Worm (Caenorhabditis elegans) whole organism, mixed stage, embryonic: ENCODE results near the gene hbl-1.

Experiments used
- elt-1 ChIP-seq: sonication (generic microtip); optimal IDR thresholded peaks from 2 replicates; lab custom pipeline; 2017; ENCODE audit warnings: missing genetic modification characterization, mild to moderate bottlenecking, missing compliant biosample characterization, antibody characterized with exemption, moderate library complexity, borderline replicate concordance; ENCODE audit not compliant: insufficient read depth
- lin-13 ChIP-seq: fragments of 150-350 bp; optimal IDR thresholded peaks from 2 replicates; lab custom pipeline; 2014; ENCODE audit warnings: missing biosample characterization, missing genetic modification characterization
- nhr-12 ChIP-seq: fragments of 150-350 bp; optimal IDR thresholded peaks from 2 replicates; lab custom pipeline; 2014; ENCODE audit warnings: missing biosample characterization, missing genetic modification characterization
- nhr-2 ChIP-seq: fragments of 150-350 bp; optimal IDR thresholded peaks from 2 replicates; lab custom pipeline; 2014; ENCODE audit warnings: missing biosample characterization, missing genetic modification characterization
- nhr-237 ChIP-seq: fragments of 150-350 bp; optimal IDR thresholded peaks from 2 replicates; lab custom pipeline; 2014; ENCODE audit warnings: missing biosample characterization, missing genetic modification characterization
- nhr-28 ChIP-seq: fragments of 150-350 bp; optimal IDR thresholded peaks from 2 replicates; lab custom pipeline; 2014; ENCODE audit warnings: missing biosample characterization, missing genetic modification characterization
- sptf-1 ChIP-seq: sonication (generic microtip); optimal IDR thresholded peaks from 2 replicates; lab custom pipeline; 2017; ENCODE audit warnings: mild to moderate bottlenecking, missing genetic modification characterization, moderate library complexity, missing compliant biosample characterization
- unc-120 ChIP-seq: sonication (generic microtip); optimal IDR thresholded peaks from 2 replicates; lab custom pipeline; 2017; ENCODE audit warnings: missing genetic modification characterization, missing compliant biosample characterization; ENCODE audit not compliant: poor library complexity, severe bottlenecking
- unc-62 ChIP-seq: fragments of 150-350 bp; optimal IDR thresholded peaks from 2 replicates; lab custom pipeline; 2014; ENCODE audit warnings: missing biosample characterization, missing genetic modification reagents, missing genetic modification characterization
- ztf-11 ChIP-seq: fragments of 150-350 bp; optimal IDR thresholded peaks from 2 replicates; lab custom pipeline; 2014; ENCODE audit warnings: missing biosample characterization, missing genetic modification characterization

DNA sequence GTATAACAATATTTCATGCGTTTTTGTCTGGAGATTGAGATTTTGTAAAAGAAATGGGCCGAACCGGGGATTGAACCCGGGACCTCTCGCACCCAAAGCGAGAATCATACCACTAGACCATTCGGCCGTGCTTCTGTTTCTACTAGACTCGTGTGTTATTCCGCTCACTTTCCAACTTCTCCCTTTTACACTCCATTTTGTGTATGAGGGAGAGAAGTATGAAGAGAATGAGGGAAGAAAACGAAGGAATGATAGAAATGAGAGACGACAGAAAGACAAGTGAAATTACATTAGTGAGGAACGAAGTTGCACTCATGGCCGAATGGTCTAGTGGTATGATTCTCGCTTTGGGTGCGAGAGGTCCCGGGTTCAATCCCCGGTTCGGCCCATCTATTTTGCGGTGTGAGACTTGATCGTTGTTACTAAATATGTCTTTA is 20.8 kb upstream of the hbl-1 start:
- TF ChIP-seq nhr-237 (tag; lab: Kevin White, UChicago) (peak; percentile 86), nhr-28 (peak; percentile 72), ztf-11 (no peak), nhr-12 (tag; lab: Kevin White, UChicago) (peak; percentile 34), lin-13 (tag; lab: Kevin White, UChicago) (peak; percentile 34), elt-1 (tag; lab: Kevin White, UChicago) (peak; percentile 23), unc-62 (GFP tag; lab: Kevin White, UChicago) (peak; percentile 78), sptf-1 (tag; lab: Kevin White, UChicago) (peak; percentile 93), nhr-2 (tag; lab: Kevin White, UChicago) (no peak), unc-120 (tag; lab: Kevin White, UChicago) (peak; percentile 96)
